Fruit fly (Drosophila melanogaster): ENCODE measurements around the gene HDAC4.
A peak's percentile ranks its signal among the peaks of the same experiment; 100 is the strongest.

The HDAC4 gene

dm6 chrX:13285001-13285748 is at the start of gene HDAC4, which contains the start of gene CG15743:
TSS of gene HDAC4 (minus strand) at chrX:13285632.
TSS of gene CG15743 (plus strand) at chrX:13285707.
- TF ChIP-seq foxo (GFP tag; optimal IDR thresholded peaks at IDR 0.05) (no peak), CG9705 (GFP tag; optimal IDR thresholded peaks at IDR 0.05) (no peak), lola (GFP tag; optimal IDR thresholded peaks at IDR 0.05) (no peak), Dfd (GFP tag; optimal IDR thresholded peaks at IDR 0.05) (no peak), brk (GFP tag; optimal IDR thresholded peaks at IDR 0.05) (no peak), psq (GFP tag; optimal IDR thresholded peaks at IDR 0.05) (peak; percentile 90), Hnf4 (GFP tag; optimal IDR thresholded peaks at IDR 0.05) (no peak), Hr83 (GFP tag; optimal IDR thresholded peaks at IDR 0.05; ENCODE audit: poor library complexity, severe bottlenecking) (no peak), Mio (GFP tag; optimal IDR thresholded peaks at IDR 0.05) (no peak), Jra (GFP tag; optimal IDR thresholded peaks at IDR 0.05) (peak; percentile 43), CrebA (GFP tag; optimal IDR thresholded peaks at IDR 0.05; ENCODE audit: borderline replicate concordance) (no peak), OdsH (GFP tag; optimal IDR thresholded peaks at IDR 0.05) (no peak), rgr (GFP tag; optimal IDR thresholded peaks at IDR 0.05) (peak; percentile 18), HLH106 (tag; optimal IDR thresholded peaks at IDR 0.05) (peak; percentile 12), Abd-B (GFP tag; optimal IDR thresholded peaks at IDR 0.05) (no peak), Rel (GFP tag; optimal IDR thresholded peaks at IDR 0.05) (no peak), Rel (tag; optimal IDR thresholded peaks at IDR 0.05) (no peak), dl (GFP tag; optimal IDR thresholded peaks at IDR 0.05; ENCODE audit: insufficient read depth in 1 of 2, partially characterized antibody in 2 of 2) (no peak), h (GFP tag; optimal IDR thresholded peaks at IDR 0.05) (peak; percentile 25), ey (GFP tag; optimal IDR thresholded peaks at IDR 0.05) (no peak), GATAd (GFP tag; optimal IDR thresholded peaks at IDR 0.05) (no peak), Sp1 (GFP tag; optimal IDR thresholded peaks at IDR 0.05) (peak; percentile 3), Hr78 (GFP tag; optimal IDR thresholded peaks at IDR 0.05) (no peak), pan (optimal IDR thresholded peaks at IDR 0.05) (no peak), dmrt93B (GFP tag; optimal IDR thresholded peaks at IDR 0.05) (no peak), tai (GFP tag; optimal IDR thresholded peaks at IDR 0.05) (no peak), Vsx2 (GFP tag; optimal IDR thresholded peaks at IDR 0.05; ENCODE audit: partially characterized antibody) (no peak), Dif (GFP tag; optimal IDR thresholded peaks at IDR 0.05; ENCODE audit: partially characterized antibody) (no peak), woc (GFP tag; optimal IDR thresholded peaks at IDR 0.05) (no peak), N (GFP tag; optimal IDR thresholded peaks at IDR 0.05) (no peak), jim (GFP tag; optimal IDR thresholded peaks at IDR 0.05) (no peak), CG32264 (GFP tag; optimal IDR thresholded peaks at IDR 0.05) (no peak), br (GFP tag; optimal IDR thresholded peaks at IDR 0.05) (no peak), Myc (optimal IDR thresholded peaks at IDR 0.05) (no peak), dsf (GFP tag; optimal IDR thresholded peaks at IDR 0.05; ENCODE audit: borderline replicate concordance) (no peak), sage (GFP tag; optimal IDR thresholded peaks at IDR 0.05) (no peak), usp (GFP tag; optimal IDR thresholded peaks at IDR 0.05) (no peak), sv (GFP tag; optimal IDR thresholded peaks at IDR 0.05) (no peak), fru (GFP tag; optimal IDR thresholded peaks at IDR 0.05) (peak; percentile 36)

dm6 chrX:13334434-13335146 is 49.2 kb upstream of the HDAC4 start:
- TF ChIP-seq pan (optimal IDR thresholded peaks at IDR 0.05), result no peak
- no peak for TF ChIP-seq Rel (GFP tag; optimal IDR thresholded peaks at IDR 0.05)
- TF ChIP-seq Rel (tag; optimal IDR thresholded peaks at IDR 0.05), result peak; percentile 32
- TF ChIP-seq Mio (GFP tag; optimal IDR thresholded peaks at IDR 0.05), result no peak
- no peak for TF ChIP-seq dsf (GFP tag; optimal IDR thresholded peaks at IDR 0.05; ENCODE audit: borderline replicate concordance)
- no peak for TF ChIP-seq jim (GFP tag; optimal IDR thresholded peaks at IDR 0.05)
- no peak for TF ChIP-seq CG9705 (GFP tag; optimal IDR thresholded peaks at IDR 0.05)
- TF ChIP-seq CrebA (GFP tag; optimal IDR thresholded peaks at IDR 0.05; ENCODE audit: borderline replicate concordance), result no peak
- TF ChIP-seq usp (GFP tag; optimal IDR thresholded peaks at IDR 0.05), result no peak
- TF ChIP-seq HLH106 (tag; optimal IDR thresholded peaks at IDR 0.05), result peak; percentile 34
- TF ChIP-seq dmrt93B (GFP tag; optimal IDR thresholded peaks at IDR 0.05), result no peak
- peak; percentile 30 for TF ChIP-seq Sp1 (GFP tag; optimal IDR thresholded peaks at IDR 0.05)
- TF ChIP-seq Hr83 (GFP tag; optimal IDR thresholded peaks at IDR 0.05; ENCODE audit: poor library complexity, severe bottlenecking), result peak; percentile 68
- no peak for TF ChIP-seq Vsx2 (GFP tag; optimal IDR thresholded peaks at IDR 0.05; ENCODE audit: partially characterized antibody)
- TF ChIP-seq h (GFP tag; optimal IDR thresholded peaks at IDR 0.05), result peak; percentile 60
- peak; percentile 52 for TF ChIP-seq brk (GFP tag; optimal IDR thresholded peaks at IDR 0.05)
- no peak for TF ChIP-seq psq (GFP tag; optimal IDR thresholded peaks at IDR 0.05)
- TF ChIP-seq ey (GFP tag; optimal IDR thresholded peaks at IDR 0.05), result peak; percentile 55
- peak; percentile 47 for TF ChIP-seq br (GFP tag; optimal IDR thresholded peaks at IDR 0.05)
- TF ChIP-seq GATAd (GFP tag; optimal IDR thresholded peaks at IDR 0.05), result peak; percentile 70
- TF ChIP-seq woc (GFP tag; optimal IDR thresholded peaks at IDR 0.05), result peak; percentile 23
- no peak for TF ChIP-seq sv (GFP tag; optimal IDR thresholded peaks at IDR 0.05)
- TF ChIP-seq Jra (GFP tag; optimal IDR thresholded peaks at IDR 0.05), result peak; percentile 36
- TF ChIP-seq fru (GFP tag; optimal IDR thresholded peaks at IDR 0.05), result peak; percentile 64
- TF ChIP-seq Hnf4 (GFP tag; optimal IDR thresholded peaks at IDR 0.05), result peak; percentile 79
- peak in 1 of 2 experiments; percentile 75 for TF ChIP-seq foxo (GFP tag; optimal IDR thresholded peaks at IDR 0.05)
- TF ChIP-seq OdsH (GFP tag; optimal IDR thresholded peaks at IDR 0.05), result peak; percentile 39
- peak; percentile 63 for TF ChIP-seq tai (GFP tag; optimal IDR thresholded peaks at IDR 0.05)
- peak; percentile 58 for TF ChIP-seq Myc (optimal IDR thresholded peaks at IDR 0.05)
- no peak for TF ChIP-seq lola (GFP tag; optimal IDR thresholded peaks at IDR 0.05)
- no peak for TF ChIP-seq Dif (GFP tag; optimal IDR thresholded peaks at IDR 0.05; ENCODE audit: partially characterized antibody)
- TF ChIP-seq rgr (GFP tag; optimal IDR thresholded peaks at IDR 0.05), result peak; percentile 78
